Worm (Caenorhabditis elegans) whole organism, L1 larva: ENCODE measurements around the gene Y73F8A.14.

Source experiments
- C34B4.2 ChIP-seq: sonication (generic microtip); optimal IDR thresholded peaks from 2 replicates; lab custom pipeline; 2017; ENCODE audit warnings: mild to moderate bottlenecking, missing genetic modification characterization, missing compliant biosample characterization
- aha-1 ChIP-seq: fragments of 150-350 bp; optimal IDR thresholded peaks from 2 replicates; lab custom pipeline; 2014; ENCODE audit warnings: missing biosample characterization, missing genetic modification characterization
- alr-1 ChIP-seq: fragments of 200-800 bp; sonication (Bioruptor generic); optimal IDR thresholded peaks from 2 replicates; lab custom pipeline; 2018; ENCODE audit warnings: borderline replicate concordance, mild to moderate bottlenecking, missing genetic modification characterization, missing compliant biosample characterization
- aly-2 ChIP-seq: fragments of 150-350 bp; optimal IDR thresholded peaks from 2 replicates; lab custom pipeline; 2014; ENCODE audit warnings: missing biosample characterization, missing genetic modification characterization
- ceh-63 ChIP-seq: fragments of 200-800 bp; sonication (Bioruptor generic); optimal IDR thresholded peaks from 2 replicates; lab custom pipeline; 2018; ENCODE audit warnings: mild to moderate bottlenecking, missing genetic modification characterization, missing compliant biosample characterization
- ceh-88 ChIP-seq: fragments of 200-800 bp; sonication (Bioruptor generic); IDR thresholded peaks from 2 replicates; pipeline ENCODE4 v1.3.6; 2022; ENCODE audit warnings: missing genetic modification characterization, missing compliant biosample characterization
- ceh-90 ChIP-seq: sonication (generic microtip); optimal IDR thresholded peaks from 2 replicates; lab custom pipeline; 2016; ENCODE audit warnings: missing genetic modification characterization, missing compliant biosample characterization
- ces-1 ChIP-seq: fragments of 150-350 bp; optimal IDR thresholded peaks from 2 replicates; lab custom pipeline; 2014; ENCODE audit warnings: missing biosample characterization, missing genetic modification reagents, missing genetic modification characterization
- dpl-1 ChIP-seq, 3 experiments: fragments of 150-350 bp in 2 of 3; sonication (generic microtip) in 1 of 3; optimal IDR thresholded peaks; 2 replicates each; lab custom pipeline; 2014 to 2017; ENCODE audit warnings: missing biosample characterization in 3 of 3, missing genetic modification characterization in 3 of 3, missing genetic modification reagents in 3 of 3
- dsc-1 ChIP-seq: sonication (generic microtip); optimal IDR thresholded peaks from 2 replicates; lab custom pipeline; 2016; ENCODE audit warnings: mild to moderate bottlenecking, missing genetic modification characterization, missing compliant biosample characterization
- efl-1 ChIP-seq, 4 experiments: fragments of 150-350 bp; optimal IDR thresholded peaks in 3 of 4; peaks in 1 of 4; 1 replicate in 1 of 4; 2 replicates in 3 of 4; lab custom pipeline; 2014; ENCODE audit warnings: missing biosample characterization in 2 of 4, missing genetic modification characterization in 2 of 4, missing genetic modification reagents in 2 of 4
- elt-2 ChIP-seq: sonication (generic microtip); optimal IDR thresholded peaks from 2 replicates; lab custom pipeline; 2016; ENCODE audit warnings: missing genetic modification characterization, mild to moderate bottlenecking, inconsistent platforms, missing compliant biosample characterization, missing genetic modification reagents
- fkh-4 ChIP-seq: sonication (generic microtip); optimal IDR thresholded peaks from 2 replicates; lab custom pipeline; 2016; ENCODE audit warnings: missing compliant biosample characterization, missing genetic modification characterization, borderline replicate concordance
- grh-1 ChIP-seq: fragments of 200-800 bp; sonication (Bioruptor generic); IDR thresholded peaks from 2 replicates; pipeline ENCODE4 v1.3.6; 2022; ENCODE audit warnings: missing genetic modification reagents, missing genetic modification characterization, missing compliant biosample characterization
- hlh-17 ChIP-seq: fragments of 200-800 bp; sonication (Bioruptor generic); optimal IDR thresholded peaks from 2 replicates; lab custom pipeline; 2018; ENCODE audit warnings: missing genetic modification characterization, mild to moderate bottlenecking, missing compliant biosample characterization, moderate library complexity, borderline replicate concordance
- hlh-4 ChIP-seq: sonication (generic microtip); optimal IDR thresholded peaks from 2 replicates; lab custom pipeline; 2016; ENCODE audit warnings: mild to moderate bottlenecking, missing genetic modification characterization, missing compliant biosample characterization
- hpl-2 ChIP-seq: fragments of 150-350 bp; optimal IDR thresholded peaks from 2 replicates; lab custom pipeline; 2014; ENCODE audit warnings: missing biosample characterization, missing genetic modification reagents, missing genetic modification characterization
- irx-1 ChIP-seq: sonication (generic microtip); optimal IDR thresholded peaks from 2 replicates; lab custom pipeline; 2016; ENCODE audit warnings: missing genetic modification characterization, missing compliant biosample characterization
- lin-13 ChIP-seq: fragments of 150-350 bp; optimal IDR thresholded peaks from 2 replicates; lab custom pipeline; 2014; ENCODE audit warnings: missing biosample characterization, missing genetic modification reagents, missing genetic modification characterization
- lin-39 ChIP-seq: fragments of 150-350 bp; optimal IDR thresholded peaks from 2 replicates; lab custom pipeline; 2014; ENCODE audit warnings: missing biosample characterization, missing genetic modification reagents, missing genetic modification characterization
- lsy-2 ChIP-seq, 2 experiments: fragments of 150-350 bp; optimal IDR thresholded peaks; 2 replicates each; lab custom pipeline; 2014; ENCODE audit warnings: missing biosample characterization in 2 of 2, missing genetic modification characterization in 2 of 2
- mdl-1 ChIP-seq, 2 experiments: fragments of 150-350 bp; optimal IDR thresholded peaks; 2 replicates each; lab custom pipeline; 2014 to 2017; ENCODE audit warnings: missing biosample characterization in 2 of 2, missing genetic modification characterization in 2 of 2, inconsistent platforms in 1 of 2
- mef-2 ChIP-seq: fragments of 150-350 bp; optimal IDR thresholded peaks from 2 replicates; lab custom pipeline; 2014; ENCODE audit warnings: missing biosample characterization, missing genetic modification characterization
- nhr-12 ChIP-seq: sonication (generic microtip); optimal IDR thresholded peaks from 2 replicates; lab custom pipeline; 2017; ENCODE audit warnings: missing biosample characterization, missing genetic modification characterization
- nhr-20 ChIP-seq: sonication (generic microtip); optimal IDR thresholded peaks from 2 replicates; lab custom pipeline; 2016; ENCODE audit warnings: mild to moderate bottlenecking, missing genetic modification characterization, missing compliant biosample characterization
- nhr-47 ChIP-seq: sonication (generic microtip); optimal IDR thresholded peaks from 2 replicates; lab custom pipeline; 2016; ENCODE audit warnings: mild to moderate bottlenecking, missing genetic modification characterization, moderate library complexity, missing compliant biosample characterization
- nhr-71 ChIP-seq: sonication (generic microtip); optimal IDR thresholded peaks from 2 replicates; lab custom pipeline; 2016; ENCODE audit warnings: mild to moderate bottlenecking, missing genetic modification characterization, moderate library complexity, missing compliant biosample characterization
- nhr-85 ChIP-seq: sonication (generic microtip); peaks from one replicate; lab custom pipeline; 2016; ENCODE audit warnings: missing genetic modification characterization, inconsistent platforms, missing compliant biosample characterization
- nhr-90 ChIP-seq: sonication (generic microtip); optimal IDR thresholded peaks from 2 replicates; lab custom pipeline; 2016; ENCODE audit warnings: mild to moderate bottlenecking, missing genetic modification characterization, missing compliant biosample characterization; ENCODE audit not compliant: poor library complexity
- pqm-1 ChIP-seq: sonication (generic microtip); optimal IDR thresholded peaks from 3 replicates; lab custom pipeline; 2017; ENCODE audit warnings: missing biosample characterization, missing genetic modification characterization
- skn-1 ChIP-seq: fragments of 150-350 bp; optimal IDR thresholded peaks from 2 replicates; lab custom pipeline; 2014; ENCODE audit warnings: missing biosample characterization, missing genetic modification characterization
- snu-23 ChIP-seq: sonication (generic microtip); optimal IDR thresholded peaks from 2 replicates; lab custom pipeline; 2016; ENCODE audit warnings: missing genetic modification characterization, missing compliant biosample characterization
- sptf-1 ChIP-seq: fragments of 150-350 bp; optimal IDR thresholded peaks from 2 replicates; lab custom pipeline; 2014; ENCODE audit warnings: missing biosample characterization, missing genetic modification characterization
- sup-37 ChIP-seq: fragments of 200-800 bp; sonication (Bioruptor generic); optimal IDR thresholded peaks from 2 replicates; lab custom pipeline; 2018; ENCODE audit warnings: mild to moderate bottlenecking, missing genetic modification characterization, missing compliant biosample characterization
- tlp-1 ChIP-seq: fragments of 150-350 bp; optimal IDR thresholded peaks from 2 replicates; lab custom pipeline; 2014; ENCODE audit warnings: missing biosample characterization, missing genetic modification characterization
- unc-130 ChIP-seq: fragments of 150-350 bp; optimal IDR thresholded peaks from 2 replicates; lab custom pipeline; 2017; ENCODE audit warnings: missing biosample characterization, missing genetic modification characterization, inconsistent platforms
- zag-1 ChIP-seq: fragments of 150-350 bp; optimal IDR thresholded peaks from 2 replicates; lab custom pipeline; 2014; ENCODE audit warnings: missing biosample characterization, missing genetic modification characterization

The Y73F8A.14 gene

DNA sequence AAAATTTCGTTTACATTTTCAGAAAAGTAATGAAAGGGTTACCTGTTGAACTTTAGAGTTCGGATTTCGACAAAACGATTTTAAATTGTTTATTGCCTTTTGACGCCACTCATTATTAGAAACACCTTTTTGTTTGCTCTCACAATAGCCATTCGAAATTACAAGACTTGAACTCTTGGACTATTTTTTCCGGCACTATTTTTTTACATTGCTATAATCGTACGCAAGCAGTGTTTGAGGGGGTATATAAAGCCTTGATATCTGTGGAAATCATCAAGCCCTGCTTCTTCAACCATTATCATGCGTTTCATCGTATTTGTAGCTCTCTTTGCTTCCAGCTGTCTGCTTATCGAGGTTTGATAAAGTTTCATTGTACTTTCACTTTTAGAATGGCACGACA is 27.3 kb downstream of the Y73F8A.14 start, which contains the start of gene pqn-91:
Gene pqn-91 (plus strand): TSS at position 301 of the 400 bp plus-strand sequence.
- TF ChIP-seq unc-130, result no peak
- no peak for TF ChIP-seq nhr-47
- no peak for TF ChIP-seq efl-1 (optimal IDR thresholded peaks at IDR 0.05; lab: Kevin White, UChicago)
- TF ChIP-seq efl-1 (GFP tag; optimal IDR thresholded peaks at IDR 0.05 in 1 of 2; lab: Kevin White, UChicago), result peak in 1 of 2 experiments; percentile 83
- no peak for TF ChIP-seq snu-23
- TF ChIP-seq aly-2 (tag; lab: Kevin White, UChicago), result no peak
- no peak for TF ChIP-seq ces-1 (GFP tag; lab: Kevin White, UChicago)
- TF ChIP-seq ceh-63 (GFP tag; lab: Kevin White, UChicago), result no peak
- no peak for TF ChIP-seq lin-13 (GFP tag; lab: Kevin White, UChicago)

DNA sequence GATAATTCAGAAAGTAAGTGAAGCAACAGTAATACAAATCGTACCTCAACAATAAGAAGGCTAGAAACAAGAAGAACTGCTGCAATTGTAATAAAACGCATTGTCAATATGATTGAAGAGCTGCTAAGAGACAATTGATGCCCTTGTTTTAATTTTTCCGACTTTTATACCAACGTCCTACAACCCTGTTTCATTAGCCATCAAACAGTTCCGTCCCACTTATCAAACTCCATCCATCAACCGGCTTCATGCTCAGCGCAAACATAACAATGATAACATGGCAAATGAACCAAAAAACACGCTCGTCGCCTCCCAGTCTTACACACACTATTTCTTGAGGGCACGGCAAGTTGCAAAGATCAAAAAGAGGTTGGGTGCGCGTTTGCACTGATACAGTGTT is 27.7 kb downstream of the Y73F8A.14 start, which contains the start of gene pqn-90:
Gene pqn-90 (minus strand): TSS at position 101 of the 400 bp plus-strand sequence.
- TF ChIP-seq mdl-1 (tag; optimal IDR thresholded peaks at IDR 0.05; lab: Kevin White, UChicago) (no peak), efl-1 (optimal IDR thresholded peaks at IDR 0.05; lab: Kevin White, UChicago) (no peak), efl-1 (GFP tag; optimal IDR thresholded peaks at IDR 0.05 in 1 of 2; lab: Kevin White, UChicago) (no peak), C34B4.2 (tag; lab: Kevin White, UChicago) (no peak), sptf-1 (tag; lab: Kevin White, UChicago) (no peak), nhr-85 (no peak), sup-37 (no peak), aha-1 (no peak), hlh-17 (no peak), pqm-1 (no peak), lin-39 (tag; lab: Kevin White, UChicago) (no peak), tlp-1 (tag; lab: Kevin White, UChicago) (no peak), grh-1 (GFP tag; lab: Robert Waterston, UW) (no peak), ceh-88 (GFP tag; lab: Robert Waterston, UW) (no peak), nhr-71 (tag; lab: Kevin White, UChicago) (no peak), hlh-4 (no peak), alr-1 (tag; lab: Kevin White, UChicago) (no peak), ceh-90 (tag; lab: Kevin White, UChicago) (no peak)

DNA sequence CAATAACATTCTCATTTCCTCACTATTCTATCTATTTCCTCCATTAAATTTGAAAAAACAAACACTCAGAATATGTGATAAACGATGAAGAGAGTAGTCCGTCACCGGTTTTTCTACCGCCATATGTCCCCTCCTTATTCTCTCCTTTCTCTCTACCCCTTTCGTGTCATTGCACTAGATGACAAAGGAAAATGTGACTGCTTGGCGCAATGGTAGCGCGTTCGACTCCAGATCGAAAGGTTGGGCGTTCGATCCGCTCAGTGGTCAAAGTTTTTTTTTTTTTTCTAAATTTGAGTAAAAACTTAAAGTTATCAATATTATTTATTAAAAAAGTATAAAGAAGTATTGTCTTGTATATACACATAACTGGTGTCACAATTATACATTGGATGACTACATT is 29.4 kb downstream of the Y73F8A.14 start:
- TF ChIP-seq nhr-90 (tag; lab: Kevin White, UChicago) (peak; percentile 30), efl-1 (optimal IDR thresholded peaks at IDR 0.05; lab: Kevin White, UChicago) (no peak), efl-1 (GFP tag; optimal IDR thresholded peaks at IDR 0.05 in 1 of 2; lab: Kevin White, UChicago) (peak in 1 of 2 experiments; percentile 91), hpl-2 (GFP tag; lab: Kevin White, UChicago) (no peak), aha-1 (no peak), nhr-20 (peak; percentile 6), mef-2 (tag; lab: Kevin White, UChicago) (no peak)
- TF ChIP-seq, all 84 proteins: peak for 3

DNA sequence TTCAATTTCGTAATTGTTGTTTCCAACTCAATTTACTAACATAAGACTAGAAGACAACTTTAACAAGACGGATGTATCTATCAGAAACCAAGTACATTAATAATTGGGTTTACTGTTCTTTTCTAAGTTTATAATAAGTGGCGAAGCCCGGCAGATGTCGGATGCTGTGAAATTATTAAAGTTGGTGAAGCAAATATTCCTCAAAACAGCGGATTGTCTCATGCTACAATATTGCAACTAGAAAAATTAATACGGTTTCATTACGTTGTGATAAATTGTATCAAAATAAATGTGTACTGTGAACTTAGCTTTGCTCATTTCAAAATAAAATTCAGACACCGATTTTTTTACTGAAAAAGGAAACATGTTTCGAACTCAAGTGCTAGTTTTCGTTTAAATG is 35.3 kb downstream of the Y73F8A.14 start:
- no peak for TF ChIP-seq zag-1 (tag; lab: Kevin White, UChicago)
- TF ChIP-seq alr-1 (tag; lab: Kevin White, UChicago), result no peak
- TF ChIP-seq ceh-63 (GFP tag; lab: Kevin White, UChicago), result no peak
- no peak for TF ChIP-seq nhr-12 (tag; lab: Kevin White, UChicago)
- TF ChIP-seq skn-1 (tag; lab: Kevin White, UChicago), result no peak
- no peak for TF ChIP-seq lsy-2 (tag; optimal IDR thresholded peaks at IDR 0.05; lab: Kevin White, UChicago)
- no peak for TF ChIP-seq lin-39 (tag; lab: Kevin White, UChicago)
- no peak for TF ChIP-seq irx-1
- no peak for TF ChIP-seq dpl-1 (GFP tag; optimal IDR thresholded peaks at IDR 0.05; lab: Kevin White, UChicago)

DNA sequence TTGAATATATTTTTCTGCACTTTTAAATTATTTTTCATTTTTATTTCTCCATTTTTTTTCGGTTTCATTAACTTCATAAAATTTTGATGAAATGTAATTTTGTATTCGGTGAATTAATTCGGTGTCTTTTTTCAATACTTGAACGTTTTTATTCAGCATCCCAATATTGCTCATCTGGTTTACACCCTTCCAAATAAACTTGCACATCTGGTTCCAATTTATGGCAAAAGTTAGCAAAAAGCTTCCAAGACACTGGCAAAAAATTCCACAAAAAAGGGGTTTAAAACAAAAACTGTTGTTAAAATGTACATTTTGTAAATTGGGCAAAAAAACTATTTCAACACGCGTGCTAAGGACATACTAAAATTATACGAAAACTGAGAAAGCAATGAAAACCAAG is 38.7 kb downstream of the Y73F8A.14 start:
- TF ChIP-seq dsc-1 (tag; lab: Kevin White, UChicago) (peak; percentile 93), fkh-4 (tag; lab: Kevin White, UChicago) (peak; percentile 67), nhr-71 (tag; lab: Kevin White, UChicago) (no peak), elt-2 (no peak)
